Worm (Caenorhabditis elegans): ENCODE results near the gene cyk-7.

- no peak for TF ChIP-seq zip-5 (tag; optimal IDR thresholded peaks at IDR 0.05)
- no peak for TF ChIP-seq pha-4 (tag; optimal IDR thresholded peaks at IDR 0.05)
- TF ChIP-seq Y22D7AL.16 (tag; optimal IDR thresholded peaks at IDR 0.05), result no peak
- TF ChIP-seq nhr-11 (tag; optimal IDR thresholded peaks at IDR 0.05), result no peak
- TF ChIP-seq eyg-1 (tag; optimal IDR thresholded peaks at IDR 0.05), result no peak
- TF ChIP-seq fax-1 (tag; optimal IDR thresholded peaks at IDR 0.05), result no peak
- no peak for TF ChIP-seq fkh-6 (tag; optimal IDR thresholded peaks at IDR 0.05)
- no peak for TF ChIP-seq gmeb-2 (tag; optimal IDR thresholded peaks at IDR 0.05)
- TF ChIP-seq F13H6.1 (tag; optimal IDR thresholded peaks at IDR 0.05), result no peak
- no peak for TF ChIP-seq dve-1 (tag; optimal IDR thresholded peaks at IDR 0.05)
- TF ChIP-seq nfya-1 (tag; optimal IDR thresholded peaks at IDR 0.05), result no peak
- TF ChIP-seq fkh-10 (GFP tag; optimal IDR thresholded peaks at IDR 0.05), result no peak
Observed at ce11 chrIII:7769965-7770364, 25.2 kb downstream of the cyk-7 start, which contains the start of gene snu-23.

Measured in whole organism, late embryonic.